Worm (Caenorhabditis elegans): ENCODE measurements around the gene Y62H9A.12.

Gene Y62H9A.12

DNA sequence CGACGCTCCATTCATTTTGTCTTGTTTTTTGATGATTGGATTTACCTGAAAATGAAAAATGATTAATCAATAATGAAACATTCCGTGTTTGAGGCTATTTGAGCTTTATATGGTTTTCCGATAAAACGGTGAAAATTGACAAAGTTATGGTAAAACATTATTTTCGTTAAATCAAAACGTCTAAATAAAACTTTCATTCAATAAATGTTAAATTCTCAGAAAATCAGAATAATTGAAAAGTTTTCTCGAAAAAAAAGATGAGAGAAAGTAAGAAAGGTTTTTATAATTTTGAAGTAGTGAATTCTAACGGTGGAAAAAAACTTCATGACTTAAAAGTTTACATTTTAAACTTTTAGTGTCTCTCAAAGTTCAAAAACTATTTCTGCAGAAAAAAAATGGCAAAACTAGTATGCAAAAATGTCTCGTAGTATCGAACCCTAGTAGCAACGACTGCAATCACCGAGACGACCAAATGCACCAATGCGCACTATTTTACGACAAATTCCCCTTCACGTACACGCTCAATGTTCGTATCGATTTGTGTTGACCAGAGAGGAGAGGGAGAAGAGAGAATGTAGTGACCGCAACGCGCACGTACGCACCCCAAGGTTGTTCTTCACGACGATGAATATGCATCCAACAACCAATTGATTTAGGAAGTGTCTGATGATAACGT, 33.0 kb downstream of the Y62H9A.12 start, which contains the start of gene nfya-1 (continued):
- TF ChIP-seq mab-5 (tag; optimal IDR thresholded peaks at IDR 0.05), result no peak
- TF ChIP-seq ztf-11 (tag; optimal IDR thresholded peaks at IDR 0.05), result no peak

ce11 chrX:11948184-11948894, 34.4 kb downstream of the Y62H9A.12 start, which contains the start of gene lsd-1:
Gene lsd-1 (plus strand): TSS chrX:11948844.
- peak; percentile 31 for TF ChIP-seq C34F6.9 (tag; optimal IDR thresholded peaks at IDR 0.05)
- no peak for TF ChIP-seq blmp-1 (tag; optimal IDR thresholded peaks at IDR 0.05; ENCODE audit: insufficient read depth)
- no peak for TF ChIP-seq nhr-6 (tag; optimal IDR thresholded peaks at IDR 0.05)
- peak; percentile 2 for TF ChIP-seq lin-13 (GFP tag; optimal IDR thresholded peaks at IDR 0.05)
- TF ChIP-seq sma-3 (GFP tag; optimal IDR thresholded peaks at IDR 0.05), result peak; percentile 4
- TF ChIP-seq Y55F3AM.14 (GFP tag; optimal IDR thresholded peaks at IDR 0.05), result no peak
- peak; percentile 37 for TF ChIP-seq F13H6.1 (tag; optimal IDR thresholded peaks at IDR 0.05)
- TF ChIP-seq sem-4 (tag; optimal IDR thresholded peaks at IDR 0.05), result peak; percentile 22
- TF ChIP-seq sma-9 (GFP tag; optimal IDR thresholded peaks at IDR 0.05), result peak; percentile 47
- no peak for TF ChIP-seq sma-9 (tag; optimal IDR thresholded peaks at IDR 0.05)

DNA sequence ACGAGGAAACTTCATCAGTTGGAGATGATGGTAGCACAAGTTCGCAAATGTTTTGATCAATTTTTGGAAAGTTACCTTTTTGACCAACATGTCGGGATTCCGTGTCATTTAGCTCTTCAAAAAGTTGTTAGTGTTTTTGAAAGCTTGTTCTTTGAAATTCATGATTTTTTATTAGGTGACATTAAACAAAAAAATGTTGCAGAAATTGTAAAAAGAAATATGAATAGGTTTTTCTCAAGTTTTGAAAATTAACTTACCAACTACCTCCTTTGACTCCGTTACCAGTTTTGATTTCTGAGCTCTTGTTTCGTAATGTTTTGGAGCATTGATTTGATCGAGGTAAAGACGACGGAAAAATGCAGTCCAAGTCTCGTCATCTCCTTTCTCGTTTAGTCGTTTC, 38.2 kb downstream of the Y62H9A.12 start:
- TF ChIP-seq nhr-21 (tag; optimal IDR thresholded peaks at IDR 0.05) (no peak), ama-1 (optimal IDR thresholded peaks at IDR 0.05) (no peak), mab-5 (tag; optimal IDR thresholded peaks at IDR 0.05) (no peak), ztf-11 (tag; optimal IDR thresholded peaks at IDR 0.05) (no peak)

DNA sequence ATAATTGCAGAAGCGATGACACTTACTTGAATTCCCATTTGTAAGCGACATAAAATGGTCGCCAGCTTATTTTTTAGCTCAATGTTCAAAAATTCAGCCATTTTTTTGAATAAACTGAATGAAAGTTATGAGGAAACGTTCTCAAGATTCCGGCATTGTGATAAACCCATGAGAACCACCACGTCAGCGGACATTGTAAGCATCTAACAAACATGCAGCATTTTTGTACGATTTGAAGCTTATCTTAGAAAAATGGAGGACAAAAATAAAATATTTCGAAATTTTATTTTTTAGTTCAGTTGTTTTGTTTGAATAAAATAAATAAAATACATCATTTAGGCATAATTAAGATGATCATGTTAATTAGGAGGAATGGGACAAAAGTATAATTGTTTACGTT, 39.3 kb downstream of the Y62H9A.12 start, which contains the start of gene T08D10.4:
TSS of gene T08D10.4 (minus strand) at position 101 of the 400 bp plus-strand sequence.
- no peak for TF ChIP-seq fos-1 (tag; optimal IDR thresholded peaks at IDR 0.05)
- no peak for TF ChIP-seq F13H6.1 (tag; optimal IDR thresholded peaks at IDR 0.05)
- no peak for TF ChIP-seq lin-13 (GFP tag; optimal IDR thresholded peaks at IDR 0.05)
- TF ChIP-seq mdl-1 (tag; optimal IDR thresholded peaks at IDR 0.05), result no peak
- TF ChIP-seq ztf-4 (tag; optimal IDR thresholded peaks at IDR 0.05), result no peak
- no peak for TF ChIP-seq nhr-77 (tag; optimal IDR thresholded peaks at IDR 0.05)
- TF ChIP-seq Y55F3AM.14 (GFP tag; optimal IDR thresholded peaks at IDR 0.05), result no peak
- no peak for TF ChIP-seq peb-1 (tag; optimal IDR thresholded peaks at IDR 0.05)
- TF ChIP-seq unc-39 (tag; optimal IDR thresholded peaks at IDR 0.05), result no peak
- no peak for TF ChIP-seq mab-5 (tag; optimal IDR thresholded peaks at IDR 0.05)

DNA sequence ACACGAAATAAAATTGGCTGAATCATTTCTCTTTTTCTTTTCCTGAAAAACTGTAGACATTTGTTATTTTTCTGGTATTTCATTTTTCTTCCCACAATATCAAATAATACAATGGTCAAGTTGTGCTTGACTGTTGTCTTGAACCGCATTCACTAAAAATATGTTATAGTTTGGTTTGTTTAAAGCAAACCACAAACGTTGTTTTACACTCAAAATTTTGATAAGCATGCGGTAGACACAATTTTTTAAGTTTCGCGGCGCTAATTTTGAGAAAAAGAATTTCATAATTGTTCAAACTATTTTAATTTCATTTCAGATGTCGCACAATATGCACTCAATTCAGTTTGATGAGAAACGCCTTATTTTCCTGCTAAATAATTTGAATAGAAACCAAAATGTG, 41.2 kb downstream of the Y62H9A.12 start, which contains the start of gene T08D10.3:
TSS of gene T08D10.3 (plus strand) at position 301 of the 400 bp plus-strand sequence.
- no peak for TF ChIP-seq sma-9 (GFP tag; optimal IDR thresholded peaks at IDR 0.05)
- TF ChIP-seq sma-9 (tag; optimal IDR thresholded peaks at IDR 0.05), result no peak
- no peak for TF ChIP-seq nhr-129 (tag; optimal IDR thresholded peaks at IDR 0.05)
- no peak for TF ChIP-seq mbf-1 (tag; optimal IDR thresholded peaks at IDR 0.05)
- TF ChIP-seq unc-55 (GFP tag; optimal IDR thresholded peaks at IDR 0.05), result no peak
- TF ChIP-seq nhr-21 (tag; optimal IDR thresholded peaks at IDR 0.05), result no peak
- TF ChIP-seq F13H6.1 (tag; optimal IDR thresholded peaks at IDR 0.05), result no peak
- no peak for TF ChIP-seq ztf-4 (tag; optimal IDR thresholded peaks at IDR 0.05)
- no peak for TF ChIP-seq ama-1 (optimal IDR thresholded peaks at IDR 0.05)

DNA sequence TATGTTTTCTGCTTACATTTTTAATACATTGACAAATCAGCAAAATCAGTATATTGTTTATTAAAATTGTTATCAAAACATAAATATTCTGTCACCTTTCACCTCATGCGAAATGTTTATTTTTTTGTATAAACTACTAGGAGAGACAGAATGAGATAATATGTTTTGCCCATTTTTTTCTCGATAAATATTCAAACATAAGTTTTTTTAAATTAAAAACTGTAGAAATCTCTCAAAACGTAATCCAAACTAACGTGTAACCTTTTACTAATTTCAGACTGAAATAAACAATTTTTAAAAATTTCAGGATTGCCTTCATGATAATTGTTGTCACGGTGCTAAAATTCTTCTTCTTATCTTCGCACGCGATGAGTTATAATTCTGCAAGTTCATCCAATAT, 43.3 kb downstream of the Y62H9A.12 start, which contains the start of gene T08D10.5:
TSS of gene T08D10.5 (plus strand) at position 301 of the 400 bp plus-strand sequence.
- no peak for TF ChIP-seq Y55F3AM.14 (GFP tag; optimal IDR thresholded peaks at IDR 0.05)
- no peak for TF ChIP-seq blmp-1 (tag; optimal IDR thresholded peaks at IDR 0.05; ENCODE audit: insufficient read depth)
- no peak for TF ChIP-seq mdl-1 (tag; optimal IDR thresholded peaks at IDR 0.05)
- no peak for TF ChIP-seq nhr-77 (tag; optimal IDR thresholded peaks at IDR 0.05)
- TF ChIP-seq F13H6.1 (tag; optimal IDR thresholded peaks at IDR 0.05), result no peak
- no peak for TF ChIP-seq ZK546.5 (tag; optimal IDR thresholded peaks at IDR 0.05)
- no peak for TF ChIP-seq egl-27 (tag; optimal IDR thresholded peaks at IDR 0.05)
- TF ChIP-seq aly-2 (tag; optimal IDR thresholded peaks at IDR 0.05), result no peak
- TF ChIP-seq sma-3 (GFP tag; optimal IDR thresholded peaks at IDR 0.05), result no peak
- TF ChIP-seq alr-1 (tag; optimal IDR thresholded peaks at IDR 0.05), result no peak
- no peak for TF ChIP-seq nhr-129 (tag; optimal IDR thresholded peaks at IDR 0.05)
- no peak for TF ChIP-seq gmeb-1 (tag; optimal IDR thresholded peaks at IDR 0.05)
